Fruit fly (Drosophila melanogaster) whole organism, prepupa: ENCODE data around the gene CG14866.
A peak's percentile ranks its signal among the peaks of the same experiment; 100 is the strongest.

ENCODE experiments used
- Blimp-1 ChIP-seq: fragments of 200-800 bp; sonication (Bioruptor generic); optimal IDR thresholded peaks from 3 replicates; lab custom pipeline; 2017; ENCODE audit warnings: missing biosample characterization, missing genetic modification characterization, mild to moderate bottlenecking, moderate library complexity, missing genetic modification reagents
- CG10631 ChIP-seq: fragments of 200-800 bp; sonication (Bioruptor generic); optimal IDR thresholded peaks from 2 replicates; lab custom pipeline; 2016; ENCODE audit warnings: missing biosample characterization, missing genetic modification characterization
- CG10669 ChIP-seq: fragments of 200-800 bp; sonication (Bioruptor generic); optimal IDR thresholded peaks from 3 replicates; lab custom pipeline; 2018; ENCODE audit warnings: missing biosample characterization, mild to moderate bottlenecking, missing genetic modification characterization, moderate library complexity
- CG11762 ChIP-seq: fragments of 200-800 bp; sonication (Bioruptor generic); optimal IDR thresholded peaks from 3 replicates; lab custom pipeline; 2016; ENCODE audit warnings: missing biosample characterization, missing genetic modification characterization; ENCODE audit not compliant: insufficient read depth
- CG1621 ChIP-seq: fragments of 200-800 bp; sonication (Bioruptor generic); optimal IDR thresholded peaks from 3 replicates; lab custom pipeline; 2018; ENCODE audit warnings: missing biosample characterization, mild to moderate bottlenecking, missing genetic modification characterization
- CG3032 ChIP-seq: fragments of 200-800 bp; optimal IDR thresholded peaks from 2 replicates; lab custom pipeline; 2019; ENCODE audit warnings: missing biosample characterization, mild to moderate bottlenecking, missing genetic modification characterization, moderate library complexity
- CG34406 ChIP-seq: fragments of 200-800 bp; sonication (Bioruptor generic); optimal IDR thresholded peaks from 3 replicates; lab custom pipeline; 2016; ENCODE audit warnings: missing biosample characterization, missing genetic modification characterization
- CG3919 ChIP-seq: fragments of 200-800 bp; sonication (Bioruptor generic); optimal IDR thresholded peaks from 3 replicates; lab custom pipeline; 2016; ENCODE audit warnings: missing biosample characterization, missing genetic modification characterization
- CG6163 ChIP-seq: fragments of 200-800 bp; sonication (Bioruptor generic); IDR thresholded peaks from 3 replicates; pipeline ENCODE4 v1.3.6; 2022; ENCODE audit warnings: missing biosample characterization, missing genetic modification characterization
- CG6276 ChIP-seq: fragments of 200-800 bp; sonication (Bioruptor generic); optimal IDR thresholded peaks from 2 replicates; lab custom pipeline; 2017; ENCODE audit warnings: missing biosample characterization, mild to moderate bottlenecking, missing genetic modification characterization
- CG6854 ChIP-seq: fragments of 200-800 bp; sonication (Bioruptor generic); optimal IDR thresholded peaks from 2 replicates; lab custom pipeline; 2017; ENCODE audit warnings: missing biosample characterization, mild to moderate bottlenecking, missing genetic modification characterization
- CG8319 ChIP-seq: fragments of 200-800 bp; sonication (Bioruptor generic); optimal IDR thresholded peaks from 3 replicates; lab custom pipeline; 2016; ENCODE audit warnings: missing biosample characterization, missing genetic modification characterization
- CG8632 ChIP-seq: fragments of 200-800 bp; sonication (Bioruptor generic); optimal IDR thresholded peaks from 3 replicates; lab custom pipeline; 2016; ENCODE audit warnings: missing biosample characterization, missing genetic modification characterization
- CG9139 ChIP-seq: fragments of 200-800 bp; sonication (Bioruptor generic); optimal IDR thresholded peaks from 3 replicates; lab custom pipeline; 2017; ENCODE audit warnings: missing biosample characterization, mild to moderate bottlenecking, missing genetic modification characterization
- Eip75B ChIP-seq: fragments of 200-800 bp; sonication (Bioruptor generic); optimal IDR thresholded peaks from 3 replicates; lab custom pipeline; 2016; ENCODE audit warnings: missing biosample characterization, missing genetic modification characterization
- Eip78C ChIP-seq: fragments of 200-800 bp; sonication (Bioruptor generic); peaks from one replicate; lab custom pipeline; 2016; ENCODE audit warnings: missing biosample characterization, missing genetic modification characterization
- Eip93F ChIP-seq: fragments of 200-800 bp; sonication (Bioruptor generic); optimal IDR thresholded peaks from 2 replicates; lab custom pipeline; 2016; ENCODE audit warnings: missing biosample characterization, mild to moderate bottlenecking, missing genetic modification characterization
- Ets21C ChIP-seq: fragments of 200-800 bp; sonication (Bioruptor generic); optimal IDR thresholded peaks from 3 replicates; lab custom pipeline; 2016; ENCODE audit warnings: missing biosample characterization, missing genetic modification characterization
- Ets96B ChIP-seq: fragments of 200-800 bp; optimal IDR thresholded peaks from 2 replicates; lab custom pipeline; 2019; ENCODE audit warnings: missing biosample characterization, mild to moderate bottlenecking, missing genetic modification characterization, moderate library complexity
- Gug ChIP-seq: fragments of 200-800 bp; sonication (Bioruptor generic); IDR thresholded peaks from 2 replicates; pipeline ENCODE4 v1.3.6; 2022; ENCODE audit warnings: missing biosample characterization, missing genetic modification characterization
- Hr4 ChIP-seq: fragments of 200-800 bp; sonication (Bioruptor generic); optimal IDR thresholded peaks from 3 replicates; lab custom pipeline; 2016; ENCODE audit warnings: missing biosample characterization, missing genetic modification characterization
- Lpt ChIP-seq: fragments of 200-800 bp; sonication (Bioruptor generic); optimal IDR thresholded peaks from 3 replicates; lab custom pipeline; 2016; ENCODE audit warnings: missing biosample characterization, missing genetic modification characterization
- Met ChIP-seq: fragments of 200-800 bp; sonication (Bioruptor generic); optimal IDR thresholded peaks from 3 replicates; lab custom pipeline; 2016; ENCODE audit warnings: missing biosample characterization, missing genetic modification characterization
- Smox ChIP-seq: fragments of 200-800 bp; sonication (Bioruptor generic); optimal IDR thresholded peaks from 3 replicates; lab custom pipeline; 2016; ENCODE audit warnings: missing biosample characterization, missing genetic modification characterization
- Sox14 ChIP-seq: fragments of 200-800 bp; sonication (Bioruptor generic); optimal IDR thresholded peaks from 3 replicates; lab custom pipeline; 2016; ENCODE audit warnings: missing biosample characterization, missing genetic modification characterization
- dac ChIP-seq: fragments of 200-800 bp; sonication (Bioruptor generic); optimal IDR thresholded peaks from 2 replicates; lab custom pipeline; 2017; ENCODE audit warnings: missing biosample characterization, mild to moderate bottlenecking, missing genetic modification characterization
- dsx ChIP-seq: fragments of 200-800 bp; optimal IDR thresholded peaks from 3 replicates; lab custom pipeline; 2019; ENCODE audit warnings: missing biosample characterization, mild to moderate bottlenecking, missing genetic modification characterization, moderate library complexity; ENCODE audit not compliant: poor library complexity, severe bottlenecking
- esn ChIP-seq: fragments of 200-800 bp; sonication (Bioruptor generic); optimal IDR thresholded peaks from 2 replicates; lab custom pipeline; 2016; ENCODE audit warnings: missing biosample characterization, mild to moderate bottlenecking, missing genetic modification characterization, moderate library complexity
- fd59A ChIP-seq: fragments of 200-800 bp; sonication (Bioruptor generic); optimal IDR thresholded peaks from 2 replicates; lab custom pipeline; 2017; ENCODE audit warnings: missing biosample characterization, mild to moderate bottlenecking, missing genetic modification characterization, missing genetic modification reagents
- fd85E ChIP-seq: fragments of 200-800 bp; sonication (Bioruptor generic); optimal IDR thresholded peaks from 3 replicates; lab custom pipeline; 2016; ENCODE audit warnings: missing biosample characterization, missing genetic modification characterization
- fkh ChIP-seq: fragments of 200-800 bp; sonication (Bioruptor generic); optimal IDR thresholded peaks from 3 replicates; lab custom pipeline; 2017; ENCODE audit warnings: missing biosample characterization, mild to moderate bottlenecking, missing genetic modification characterization, moderate library complexity
- net ChIP-seq: fragments of 200-800 bp; sonication (Bioruptor generic); optimal IDR thresholded peaks from 3 replicates; lab custom pipeline; 2016; ENCODE audit warnings: missing biosample characterization, missing genetic modification characterization
- pdm3 ChIP-seq: fragments of 200-800 bp; sonication (Bioruptor generic); optimal IDR thresholded peaks from 3 replicates; lab custom pipeline; 2016; ENCODE audit warnings: missing biosample characterization, missing genetic modification characterization
- spab ChIP-seq: fragments of 200-800 bp; sonication (Bioruptor generic); optimal IDR thresholded peaks from 2 replicates; lab custom pipeline; 2017; ENCODE audit warnings: missing biosample characterization, mild to moderate bottlenecking, missing genetic modification characterization, missing genetic modification reagents
- svp ChIP-seq: fragments of 200-800 bp; sonication (Bioruptor generic); peaks from one replicate; lab custom pipeline; 2016; ENCODE audit warnings: missing biosample characterization, missing genetic modification characterization

The CG14866 gene

DNA sequence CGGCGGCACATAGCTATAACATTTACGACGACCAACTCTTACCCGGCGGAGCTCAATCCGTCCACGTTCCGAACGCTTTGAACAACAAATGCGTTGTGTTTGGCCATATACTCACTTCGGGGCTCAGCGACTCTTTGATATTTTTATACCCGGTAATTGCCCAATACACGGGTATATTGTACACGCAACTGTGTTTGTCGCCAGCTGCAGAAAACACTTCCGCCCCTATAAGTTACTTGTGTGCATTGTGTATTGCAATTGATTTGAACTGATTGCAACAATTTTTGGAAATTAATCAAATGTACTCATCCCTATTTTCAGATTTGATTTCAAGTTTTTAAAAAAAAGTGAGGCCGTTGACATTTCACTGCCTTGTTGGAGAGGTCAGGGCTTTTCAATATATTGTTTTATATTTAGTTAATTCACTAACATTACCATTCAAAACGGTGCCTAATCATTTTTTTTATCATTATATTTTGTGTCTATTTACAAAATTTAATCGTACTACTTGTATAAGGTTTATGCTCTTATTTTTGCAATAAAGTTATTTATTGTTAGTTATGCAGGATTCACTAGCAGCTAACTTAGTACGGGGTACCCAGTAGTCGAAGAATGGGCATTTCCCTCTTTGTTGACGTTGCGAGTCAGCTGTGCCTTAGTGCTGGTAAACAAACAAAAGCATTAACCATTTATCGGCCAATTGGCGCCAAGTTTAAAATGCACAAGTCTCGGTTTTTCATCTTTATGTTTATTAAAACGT, 26.8 kb downstream of the CG14866 start, which contains the start of gene Nagk (continued):
- TF ChIP-seq CG11762 (GFP tag; lab: Kevin White, UChicago): peak; percentile 46
- peak; percentile 92 for TF ChIP-seq svp (GFP tag; lab: Kevin White, UChicago)
- no peak for TF ChIP-seq CG6276 (GFP tag; lab: Kevin White, UChicago)
- no peak for TF ChIP-seq CG10669 (GFP tag; lab: Kevin White, UChicago)
- peak; percentile 55 for TF ChIP-seq fd59A (GFP tag; lab: Kevin White, UChicago)
- peak; percentile 32 for TF ChIP-seq CG6854 (GFP tag; lab: Kevin White, UChicago)
- TF ChIP-seq Gug: no peak
- TF ChIP-seq Lpt (GFP tag; lab: Kevin White, UChicago): peak; percentile 29
- peak; percentile 79 for TF ChIP-seq fkh
- TF ChIP-seq CG10631 (GFP tag; lab: Kevin White, UChicago): no peak
- TF ChIP-seq CG9139 (GFP tag; lab: Kevin White, UChicago): no peak
- peak; percentile 76 for TF ChIP-seq CG3919 (GFP tag; lab: Kevin White, UChicago)
- TF ChIP-seq spab (GFP tag; lab: Kevin White, UChicago): no peak
- peak; percentile 22; the same call in 1 of the 3 replicates for TF ChIP-seq CG6163 (GFP tag; lab: Robert Waterston, UW)
- TF ChIP-seq Ets96B (tag; lab: Kevin White, UChicago): peak; percentile 25
- peak; percentile 95 for TF ChIP-seq Eip78C (GFP tag; lab: Kevin White, UChicago)
- no peak for TF ChIP-seq CG1621 (tag; lab: Kevin White, UChicago)
- no peak for TF ChIP-seq pdm3 (GFP tag; lab: Kevin White, UChicago)
- peak; percentile 72 for TF ChIP-seq Eip75B (GFP tag; lab: Kevin White, UChicago)
- peak; percentile 67 for TF ChIP-seq CG8632 (GFP tag; lab: Kevin White, UChicago)
- TF ChIP-seq dac (GFP tag; lab: Kevin White, UChicago): peak; percentile 33
- TF ChIP-seq CG34406 (GFP tag; lab: Kevin White, UChicago): peak; percentile 64
- TF ChIP-seq CG8319 (GFP tag; lab: Kevin White, UChicago): peak; percentile 34
- TF ChIP-seq Ets21C: peak; percentile 55
- peak; percentile 28 for TF ChIP-seq CG3032 (tag; lab: Kevin White, UChicago)
- TF ChIP-seq Smox (GFP tag; lab: Kevin White, UChicago): no peak
- TF ChIP-seq net (GFP tag; lab: Kevin White, UChicago): peak; percentile 68
- TF ChIP-seq Met (GFP tag; lab: Kevin White, UChicago): no peak
- no peak for TF ChIP-seq fd85E
- no peak for TF ChIP-seq Hr4 (GFP tag; lab: Kevin White, UChicago)

DNA sequence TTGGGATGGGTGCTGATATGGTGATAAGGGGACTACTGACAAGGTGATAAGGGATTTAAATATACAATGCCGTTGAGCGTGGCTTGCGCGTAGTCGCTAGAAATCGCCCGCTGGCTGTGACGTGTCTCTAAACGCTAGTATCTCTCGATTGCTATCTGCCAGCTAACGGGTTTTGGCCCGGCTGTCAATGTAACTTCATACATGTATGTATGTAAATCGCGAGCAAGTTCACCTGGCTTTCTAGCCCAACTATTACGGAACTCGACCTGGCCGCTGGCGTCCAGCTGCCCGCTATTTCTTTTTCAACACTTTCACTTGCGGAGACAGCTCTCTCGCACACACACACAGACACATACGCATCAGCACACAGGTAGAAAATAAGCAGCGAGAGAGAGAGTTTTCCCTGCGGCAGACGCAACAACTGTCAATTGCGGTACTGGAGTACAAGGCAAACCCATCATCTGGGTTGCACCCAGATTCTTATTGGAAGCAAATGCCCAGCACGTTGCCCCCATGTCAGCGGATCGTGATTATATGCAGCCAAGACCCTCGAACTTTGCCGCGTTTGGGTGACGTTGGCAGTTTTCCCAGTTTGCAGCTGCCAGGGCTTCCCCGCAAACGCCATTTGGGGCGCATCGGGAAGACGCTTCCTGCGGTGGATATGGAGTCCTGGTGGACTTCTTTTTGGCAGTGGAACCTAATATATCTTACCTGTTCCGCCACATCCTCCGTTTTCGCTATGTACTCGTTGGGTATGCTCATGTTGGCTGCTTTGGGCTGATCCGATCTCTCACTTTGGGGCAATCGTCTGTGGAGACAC, 29.1 kb downstream of the CG14866 start:
- TF ChIP-seq Blimp-1 (GFP tag; lab: Kevin White, UChicago): peak; percentile 92
- TF ChIP-seq fd85E: no peak
- no peak for TF ChIP-seq esn (GFP tag; lab: Kevin White, UChicago)

dm6 chr3R:15346018-15346383, 29.7 kb downstream of the CG14866 start, which contains the start of the genes Surf4 and CG31301:
TSS of gene Surf4 (minus strand) at chr3R:15346176.
TSS of gene CG31301 (plus strand) at chr3R:15346205.
- TF ChIP-seq Eip93F (GFP tag; lab: Kevin White, UChicago) (no peak), dsx (GFP tag; lab: Kevin White, UChicago) (peak; percentile 91), CG10669 (GFP tag; lab: Kevin White, UChicago) (no peak), Sox14 (GFP tag; lab: Kevin White, UChicago) (no peak), esn (GFP tag; lab: Kevin White, UChicago) (peak; percentile 9)
